Fruit fly (Drosophila melanogaster): ENCODE data around the gene CG5928.

- TF ChIP-seq CG8478 (optimal IDR thresholded peaks at IDR 0.05) (no peak), psq (optimal IDR thresholded peaks at IDR 0.05) (no peak)
Measured at dm6 chrX:6021414-6021813, 46.3 kb upstream of the CG5928 start.
